Worm (Caenorhabditis elegans) whole organism, L4 larva: ENCODE measurements around the gene ifp-1.

Experiments
- D1046.2 ChIP-seq: fragments of 200-800 bp; sonication (Bioruptor generic); IDR thresholded peaks from 2 replicates; pipeline ENCODE4 v1.3.6; 2022; ENCODE audit warnings: missing genetic modification characterization, missing compliant biosample characterization
- F10B5.3 ChIP-seq: sonication (generic microtip); optimal IDR thresholded peaks from 2 replicates; lab custom pipeline; 2016; ENCODE audit warnings: mild to moderate bottlenecking, missing genetic modification characterization, missing compliant biosample characterization
- F49E8.2 ChIP-seq: sonication (generic microtip); optimal IDR thresholded peaks from 2 replicates; lab custom pipeline; 2016; ENCODE audit warnings: missing compliant biosample characterization, mild to moderate bottlenecking, missing genetic modification characterization, borderline replicate concordance
- R02D3.7 ChIP-seq: fragments of 150-350 bp; sonication (generic microtip); optimal IDR thresholded peaks from 3 replicates; lab custom pipeline; 2014; ENCODE audit warnings: missing biosample characterization, missing genetic modification characterization
- T20F7.1 ChIP-seq: fragments of 200-800 bp; sonication (Bioruptor generic); optimal IDR thresholded peaks from 2 replicates; lab custom pipeline; 2018; ENCODE audit warnings: mild to moderate bottlenecking, missing genetic modification characterization, missing compliant biosample characterization
- T26A8.4 ChIP-seq: fragments of 200-800 bp; sonication (Bioruptor generic); IDR thresholded peaks from 2 replicates; pipeline ENCODE4 v1.3.6; 2022; ENCODE audit warnings: missing genetic modification characterization, missing compliant biosample characterization
- Y105C5A.15 ChIP-seq: fragments of 200-800 bp; sonication (Bioruptor generic); IDR thresholded peaks from 2 replicates; pipeline ENCODE4 v1.3.6; 2022; ENCODE audit warnings: missing genetic modification characterization, missing compliant biosample characterization
- Y48G9A.11 ChIP-seq: fragments of 200-800 bp; sonication (Bioruptor generic); IDR thresholded peaks from 2 replicates; pipeline ENCODE4 v1.3.6; 2022; ENCODE audit warnings: missing genetic modification reagents, missing genetic modification characterization, missing compliant biosample characterization
- ZK546.5 ChIP-seq, 2 experiments: sonication (generic microtip); optimal IDR thresholded peaks; 2 replicates each; lab custom pipeline; 2017; ENCODE audit warnings: missing biosample characterization in 2 of 2, missing genetic modification characterization in 2 of 2
- arid-1 ChIP-seq: fragments of 200-800 bp; sonication (Bioruptor generic); conservative IDR thresholded peaks from 2 replicates; pipeline ENCODE4 v1.3.6; 2022; ENCODE audit warnings: missing genetic modification reagents, missing genetic modification characterization, missing compliant biosample characterization
- ceh-20 ChIP-seq: fragments of 200-800 bp; sonication (Bioruptor generic); IDR thresholded peaks from 2 replicates; pipeline ENCODE4 v1.3.6; 2022; ENCODE audit warnings: missing genetic modification reagents, missing genetic modification characterization, missing compliant biosample characterization
- ceh-28 ChIP-seq: fragments of 150-350 bp; optimal IDR thresholded peaks from 2 replicates; lab custom pipeline; 2014; ENCODE audit warnings: missing biosample characterization, missing genetic modification reagents, missing genetic modification characterization
- ceh-32 ChIP-seq: sonication (generic microtip); optimal IDR thresholded peaks from 2 replicates; lab custom pipeline; 2016; ENCODE audit warnings: mild to moderate bottlenecking, missing genetic modification characterization, missing compliant biosample characterization; ENCODE audit not compliant: poor library complexity
- ces-1 ChIP-seq: fragments of 150-350 bp; sonication (generic microtip); optimal IDR thresholded peaks from 4 replicates; lab custom pipeline; 2014; ENCODE audit warnings: missing biosample characterization, missing genetic modification reagents, missing genetic modification characterization
- cey-2 ChIP-seq: sonication (generic microtip); optimal IDR thresholded peaks from 3 replicates; lab custom pipeline; 2017; ENCODE audit warnings: missing genetic modification characterization, mild to moderate bottlenecking, missing compliant biosample characterization, antibody characterized with exemption, borderline replicate concordance; ENCODE audit not compliant: insufficient read depth
- ctbp-1 ChIP-seq: fragments of 200-800 bp; sonication (Bioruptor generic); IDR thresholded peaks from 2 replicates; pipeline ENCODE4 v1.3.6; 2022; ENCODE audit warnings: missing genetic modification reagents, missing genetic modification characterization, missing compliant biosample characterization
- daf-12 ChIP-seq: fragments of 150-350 bp; optimal IDR thresholded peaks from 2 replicates; lab custom pipeline; 2014; ENCODE audit warnings: missing biosample characterization, missing genetic modification reagents, missing genetic modification characterization
- daf-16 ChIP-seq, 3 experiments: sonication (generic microtip); optimal IDR thresholded peaks; 2 replicates each; lab custom pipeline; 2016 to 2017; ENCODE audit warnings: missing genetic modification characterization in 3 of 3, missing genetic modification reagents in 3 of 3, mild to moderate bottlenecking in 2 of 3, missing compliant biosample characterization in 2 of 3, missing biosample characterization in 1 of 3, moderate library complexity in 1 of 3
- daf-19 ChIP-seq: fragments of 200-800 bp; sonication (Bioruptor generic); conservative IDR thresholded peaks from 2 replicates; pipeline ENCODE4 v1.3.6; 2022; ENCODE audit warnings: missing genetic modification characterization, missing compliant biosample characterization
- dmd-6 ChIP-seq: fragments of 200-800 bp; sonication (Bioruptor generic); IDR thresholded peaks from 2 replicates; pipeline ENCODE4 v1.3.6; 2022; ENCODE audit warnings: missing genetic modification reagents, missing genetic modification characterization, missing compliant biosample characterization
- dmd-9 ChIP-seq: fragments of 200-800 bp; sonication (Bioruptor generic); IDR thresholded peaks from 2 replicates; pipeline ENCODE4 v1.3.6; 2022; ENCODE audit warnings: missing genetic modification reagents, missing genetic modification characterization, missing compliant biosample characterization
- dpl-1 ChIP-seq: fragments of 150-350 bp; optimal IDR thresholded peaks from 2 replicates; lab custom pipeline; 2014; ENCODE audit warnings: missing biosample characterization, missing genetic modification reagents, missing genetic modification characterization
- duxl-1 ChIP-seq: sonication (generic microtip); optimal IDR thresholded peaks from 2 replicates; lab custom pipeline; 2016; ENCODE audit warnings: mild to moderate bottlenecking, missing genetic modification characterization, moderate library complexity, missing compliant biosample characterization; ENCODE audit not compliant: poor library complexity
- dve-1 ChIP-seq: sonication (generic microtip); optimal IDR thresholded peaks from 2 replicates; lab custom pipeline; 2017; ENCODE audit warnings: antibody characterized with exemption, mild to moderate bottlenecking, missing genetic modification characterization, missing compliant biosample characterization; ENCODE audit not compliant: insufficient read depth
- egl-27 ChIP-seq: sonication (generic microtip); optimal IDR thresholded peaks from 3 replicates; lab custom pipeline; 2017; ENCODE audit warnings: missing biosample characterization, missing genetic modification reagents, missing genetic modification characterization
- egl-43 ChIP-seq: fragments of 200-800 bp; sonication (Bioruptor generic); IDR thresholded peaks from 2 replicates; pipeline ENCODE4 v1.3.6; 2022; ENCODE audit warnings: missing genetic modification reagents, missing genetic modification characterization, missing compliant biosample characterization
- hif-1 ChIP-seq, 2 experiments: sonication (generic microtip); optimal IDR thresholded peaks; 2 replicates each; lab custom pipeline; 2016 to 2017; ENCODE audit warnings: missing compliant biosample characterization in 2 of 2, missing genetic modification characterization in 2 of 2, missing genetic modification reagents in 2 of 2, missing genotype in 2 of 2, mild to moderate bottlenecking in 1 of 2
- hmg-1.1 ChIP-seq: fragments of 200-800 bp; sonication (Bioruptor generic); IDR thresholded peaks from 2 replicates; pipeline ENCODE4 v1.3.6; 2022; ENCODE audit warnings: missing genetic modification reagents, missing genetic modification characterization, missing compliant biosample characterization
- jun-1 ChIP-seq: fragments of 150-350 bp; optimal IDR thresholded peaks from 2 replicates; lab custom pipeline; 2014; ENCODE audit warnings: missing biosample characterization, missing genetic modification reagents, missing genetic modification characterization
- lim-7 ChIP-seq: fragments of 200-800 bp; sonication (Bioruptor generic); IDR thresholded peaks from 2 replicates; pipeline ENCODE4 v1.3.6; 2022; ENCODE audit warnings: missing genetic modification characterization, missing compliant biosample characterization
- lin-1 ChIP-seq: fragments of 200-800 bp; sonication (Bioruptor generic); IDR thresholded peaks from 2 replicates; pipeline ENCODE4 v1.3.6; 2022; ENCODE audit warnings: missing genetic modification reagents, missing genetic modification characterization, missing compliant biosample characterization
- lin-13 ChIP-seq: fragments of 150-350 bp; optimal IDR thresholded peaks from 2 replicates; lab custom pipeline; 2014; ENCODE audit warnings: missing biosample characterization, missing genetic modification reagents, missing genetic modification characterization
- lsy-2 ChIP-seq, 2 experiments: fragments of 150-350 bp in 1 of 2; sonication (generic microtip) in 1 of 2; optimal IDR thresholded peaks; 2 replicates each; lab custom pipeline; 2014 to 2017; ENCODE audit warnings: missing biosample characterization in 2 of 2, missing genetic modification characterization in 2 of 2
- mdl-1 ChIP-seq, 2 experiments: fragments of 150-350 bp in 1 of 2; sonication (generic microtip) in 1 of 2; optimal IDR thresholded peaks; 2 replicates each; lab custom pipeline; 2014 to 2017; ENCODE audit warnings: missing biosample characterization in 2 of 2, missing genetic modification characterization in 2 of 2
- mxl-2 ChIP-seq: fragments of 200-800 bp; sonication (Bioruptor generic); conservative IDR thresholded peaks from 2 replicates; pipeline ENCODE4 v1.3.6; 2022; ENCODE audit warnings: missing genetic modification reagents, missing genetic modification characterization, missing compliant biosample characterization
- nhr-237 ChIP-seq: sonication (generic microtip); optimal IDR thresholded peaks from 2 replicates; lab custom pipeline; 2017; ENCODE audit warnings: missing biosample characterization, missing genetic modification characterization
- nhr-25 ChIP-seq: sonication (generic microtip); optimal IDR thresholded peaks from 2 replicates; lab custom pipeline; 2017; ENCODE audit warnings: missing genetic modification characterization, mild to moderate bottlenecking, missing compliant biosample characterization, antibody characterized with exemption, moderate library complexity, borderline replicate concordance; ENCODE audit not compliant: insufficient read depth
- nhr-28 ChIP-seq: fragments of 150-350 bp; optimal IDR thresholded peaks from 2 replicates; lab custom pipeline; 2014; ENCODE audit warnings: missing biosample characterization, missing genetic modification characterization
- nhr-41 ChIP-seq: fragments of 200-800 bp; sonication (Bioruptor generic); IDR thresholded peaks from 2 replicates; pipeline ENCODE4 v1.3.6; 2022; ENCODE audit warnings: missing genetic modification reagents, missing genetic modification characterization, missing compliant biosample characterization
- nhr-6 ChIP-seq: fragments of 150-350 bp; optimal IDR thresholded peaks from 2 replicates; lab custom pipeline; 2014; ENCODE audit warnings: missing biosample characterization, missing genetic modification characterization
- pqm-1 ChIP-seq: sonication (generic microtip); optimal IDR thresholded peaks from 2 replicates; lab custom pipeline; 2017; ENCODE audit warnings: missing biosample characterization, missing genetic modification characterization
- skn-1 ChIP-seq: fragments of 150-350 bp; optimal IDR thresholded peaks from 2 replicates; lab custom pipeline; 2014; ENCODE audit warnings: missing biosample characterization, missing genetic modification characterization
- spr-1 ChIP-seq: sonication (generic microtip); optimal IDR thresholded peaks from 2 replicates; lab custom pipeline; 2016; ENCODE audit warnings: mild to moderate bottlenecking, missing genetic modification characterization, missing compliant biosample characterization
- spr-3 ChIP-seq: fragments of 200-800 bp; sonication (Bioruptor generic); optimal IDR thresholded peaks from 2 replicates; lab custom pipeline; 2018; ENCODE audit warnings: mild to moderate bottlenecking, missing genetic modification characterization, missing compliant biosample characterization
- tag-97 ChIP-seq: fragments of 200-800 bp; sonication (Bioruptor generic); IDR thresholded peaks from 2 replicates; pipeline ENCODE4 v1.3.6; 2022; ENCODE audit warnings: missing genetic modification characterization, missing compliant biosample characterization
- tra-1 ChIP-seq: fragments of 200-800 bp; sonication (Bioruptor generic); IDR thresholded peaks from 2 replicates; pipeline ENCODE4 v1.3.6; 2022; ENCODE audit warnings: missing genetic modification reagents, missing genetic modification characterization, missing compliant biosample characterization
- unc-39 ChIP-seq: sonication (generic microtip); optimal IDR thresholded peaks from 2 replicates; lab custom pipeline; 2017; ENCODE audit warnings: missing biosample characterization, missing genetic modification characterization
- zag-1 ChIP-seq: fragments of 150-350 bp; optimal IDR thresholded peaks from 2 replicates; lab custom pipeline; 2014; ENCODE audit warnings: missing biosample characterization, missing genetic modification characterization
- zfp-2 ChIP-seq: sonication (generic microtip); optimal IDR thresholded peaks from 2 replicates; lab custom pipeline; 2016; ENCODE audit warnings: mild to moderate bottlenecking, missing genetic modification characterization, missing compliant biosample characterization
- zip-2 ChIP-seq: fragments of 150-350 bp; optimal IDR thresholded peaks from 2 replicates; lab custom pipeline; 2014; ENCODE audit warnings: missing biosample characterization, missing genetic modification characterization

The ifp-1 gene

DNA sequence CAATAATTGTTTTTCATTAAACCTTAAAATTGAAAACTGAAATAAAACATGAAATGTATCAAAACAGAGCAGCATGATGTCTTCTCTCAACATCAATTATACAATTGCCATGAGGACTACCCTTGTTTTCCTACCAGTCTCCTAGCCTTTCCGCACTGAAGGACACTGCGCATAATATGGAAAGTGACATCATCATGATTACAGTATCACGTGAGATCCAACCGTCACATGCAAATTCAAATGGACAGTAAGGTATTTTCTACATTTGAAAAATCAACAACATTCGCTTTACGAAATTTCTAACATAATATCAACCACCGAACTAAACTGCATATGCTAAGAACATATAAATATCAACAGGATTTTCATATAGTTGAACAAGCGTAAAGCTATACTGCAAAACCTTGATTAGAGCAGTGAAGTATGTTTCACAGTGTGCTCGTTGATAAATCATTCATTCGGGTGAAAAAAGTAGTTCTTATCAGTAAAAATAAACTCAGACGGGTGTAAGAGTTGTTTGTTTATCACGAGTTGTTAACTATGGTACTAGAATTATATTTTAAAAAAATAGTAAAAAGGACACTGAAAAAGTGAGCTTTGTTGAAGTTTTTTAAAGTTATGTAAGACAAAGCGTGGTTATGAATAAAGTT lies 41.0 kb downstream of the ifp-1 start (continued):
- TF ChIP-seq mxl-2 (GFP tag; lab: Robert Waterston, UW): no peak
- TF ChIP-seq F10B5.3: no peak
- TF ChIP-seq ceh-20 (GFP tag; lab: Robert Waterston, UW): no peak
- no peak for TF ChIP-seq Y105C5A.15 (GFP tag; lab: Robert Waterston, UW)
- no peak for TF ChIP-seq egl-27 (tag; lab: Kevin White, UChicago)
- TF ChIP-seq duxl-1 (tag; lab: Kevin White, UChicago): no peak
- TF ChIP-seq skn-1 (tag; lab: Kevin White, UChicago): no peak
- no peak for TF ChIP-seq nhr-237 (tag; lab: Kevin White, UChicago)
- peak in 1 of 2 experiments; percentile 24 for TF ChIP-seq lsy-2 (tag; optimal IDR thresholded peaks at IDR 0.05; lab: Kevin White, UChicago)
- peak; percentile 48 for TF ChIP-seq pqm-1 (tag; lab: Kevin White, UChicago)
- TF ChIP-seq zag-1: no peak
- no peak for TF ChIP-seq dmd-6 (GFP tag; lab: Robert Waterston, UW)
- no peak for TF ChIP-seq tra-1 (GFP tag; lab: Robert Waterston, UW)
- TF ChIP-seq nhr-6: no peak
- TF ChIP-seq zip-2 (tag; lab: Kevin White, UChicago): no peak
- TF ChIP-seq D1046.2: no peak
- TF ChIP-seq nhr-28 (tag; lab: Kevin White, UChicago): peak; percentile 60
- no peak for TF ChIP-seq daf-12
- no peak for TF ChIP-seq ces-1 (GFP tag; lab: Kevin White, UChicago)
- TF ChIP-seq arid-1 (GFP tag; lab: Robert Waterston, UW): no peak
- TF ChIP-seq daf-16 (GFP tag; optimal IDR thresholded peaks at IDR 0.05; lab: Kevin White, UChicago): no peak
- peak; percentile 89 for TF ChIP-seq daf-16 (tag; optimal IDR thresholded peaks at IDR 0.05; lab: Kevin White, UChicago)
- no peak for TF ChIP-seq R02D3.7 (tag; lab: Kevin White, UChicago)
- no peak for TF ChIP-seq daf-19 (GFP tag; lab: Robert Waterston, UW)
- no peak for TF ChIP-seq nhr-25 (tag; lab: Kevin White, UChicago)
- no peak for TF ChIP-seq T26A8.4
- no peak for TF ChIP-seq cey-2 (tag; lab: Kevin White, UChicago)
- no peak for TF ChIP-seq ZK546.5 (tag; optimal IDR thresholded peaks at IDR 0.05; lab: Kevin White, UChicago)
- no peak for TF ChIP-seq ctbp-1
- TF ChIP-seq tag-97: no peak
- no peak for TF ChIP-seq nhr-41 (GFP tag; lab: Robert Waterston, UW)
- TF ChIP-seq lin-13: no peak
- TF ChIP-seq lin-1 (GFP tag; lab: Robert Waterston, UW): no peak
- no peak for TF ChIP-seq T20F7.1 (GFP tag; lab: Kevin White, UChicago)
- no peak for TF ChIP-seq dpl-1 (GFP tag; lab: Kevin White, UChicago)
- no peak for TF ChIP-seq hmg-1.1 (GFP tag; lab: Robert Waterston, UW)
- no peak for TF ChIP-seq Y48G9A.11
- no peak for TF ChIP-seq ceh-28 (tag; lab: Kevin White, UChicago)
- TF ChIP-seq jun-1 (tag; lab: Kevin White, UChicago): no peak
- TF ChIP-seq mdl-1 (tag; optimal IDR thresholded peaks at IDR 0.05; lab: Kevin White, UChicago): peak in 1 of 2 experiments; percentile 32
- TF ChIP-seq dmd-9 (GFP tag; lab: Robert Waterston, UW): no peak
- peak in 1 of 2 experiments; percentile 8 for TF ChIP-seq hif-1 (tag; optimal IDR thresholded peaks at IDR 0.05; lab: Kevin White, UChicago)
- no peak for TF ChIP-seq lim-7
- TF ChIP-seq zfp-2 (tag; lab: Kevin White, UChicago): no peak
- TF ChIP-seq dve-1 (tag; lab: Kevin White, UChicago): peak; percentile 47
- TF ChIP-seq egl-43 (GFP tag; lab: Robert Waterston, UW): no peak
- TF ChIP-seq unc-39: no peak
- TF ChIP-seq F49E8.2 (tag; lab: Kevin White, UChicago): no peak
- TF ChIP-seq spr-3 (GFP tag; lab: Kevin White, UChicago): no peak
- TF ChIP-seq spr-1 (tag; lab: Kevin White, UChicago): no peak
- TF ChIP-seq ceh-32 (tag; lab: Kevin White, UChicago): no peak
